Worm (Caenorhabditis elegans) whole organism, early embryonic: ENCODE measurements around the gene C50F4.4.

ENCODE experiments used
- B0310.2 ChIP-seq: sonication (generic microtip); optimal IDR thresholded peaks from 2 replicates; lab custom pipeline; 2016; ENCODE audit warnings: mild to moderate bottlenecking, missing genetic modification characterization, missing compliant biosample characterization
- F13C5.2 ChIP-seq: sonication (generic microtip); optimal IDR thresholded peaks from 2 replicates; lab custom pipeline; 2017; ENCODE audit warnings: mild to moderate bottlenecking, missing genetic modification characterization, inconsistent platforms, missing compliant biosample characterization
- aly-1 ChIP-seq: sonication (generic microtip); optimal IDR thresholded peaks from 2 replicates; lab custom pipeline; 2016; ENCODE audit warnings: missing genetic modification characterization, missing compliant biosample characterization
- ama-1 ChIP-seq: fragments of 150-350 bp; optimal IDR thresholded peaks from 2 replicates; lab custom pipeline; 2014
- flt-1 ChIP-seq: fragments of 200-800 bp; sonication (Bioruptor generic); IDR thresholded peaks from 2 replicates; pipeline ENCODE4 v1.3.6; 2022; ENCODE audit warnings: missing genetic modification characterization, missing compliant biosample characterization
- pes-1 ChIP-seq: fragments of 200-800 bp; sonication (Bioruptor generic); IDR thresholded peaks from 2 replicates; pipeline ENCODE4 v1.3.6; 2022; ENCODE audit warnings: missing genetic modification reagents, missing genetic modification characterization, missing compliant biosample characterization
- sea-1 ChIP-seq: fragments of 200-800 bp; sonication (Bioruptor generic); conservative IDR thresholded peaks from 2 replicates; pipeline ENCODE4 v1.3.6; 2022; ENCODE audit warnings: missing genetic modification characterization, missing compliant biosample characterization

- no peak for TF ChIP-seq pes-1 (GFP tag; lab: Robert Waterston, UW)
- no peak for TF ChIP-seq flt-1 (GFP tag; lab: Robert Waterston, UW)
- TF ChIP-seq F13C5.2, result no peak
- no peak for TF ChIP-seq B0310.2 (tag; lab: Kevin White, UChicago)
- no peak for TF ChIP-seq sea-1 (GFP tag; lab: Robert Waterston, UW)
- no peak for TF ChIP-seq ama-1 (lab: Kevin White, UChicago)
- no peak for TF ChIP-seq aly-1 (tag; lab: Kevin White, UChicago)
These were observed 3.1 kb downstream of the C50F4.4 start, which contains the start of gene C50F4.12 for ce11 chrV:9539638-9540037.
